Worm (Caenorhabditis elegans) whole organism, young adult: ENCODE measurements around the gene pho-12.

Source experiments
- let-607 ChIP-seq, 2 experiments: fragments of 200-800 bp in 1 of 2; sonication (Bioruptor generic) in 1 of 2; sonication (generic microtip) in 1 of 2; optimal IDR thresholded peaks; 2 replicates each; lab custom pipeline; 2016 to 2018; ENCODE audit warnings: mild to moderate bottlenecking in 2 of 2, missing compliant biosample characterization in 2 of 2, missing genetic modification characterization in 2 of 2, moderate library complexity in 2 of 2, missing genotype in 1 of 2
- xnd-1 ChIP-seq: sonication (generic microtip); optimal IDR thresholded peaks from 2 replicates; lab custom pipeline; 2016; ENCODE audit warnings: missing genotype, missing genetic modification reagents, missing genetic modification characterization, missing compliant biosample characterization
- ztf-3 ChIP-seq: fragments of 200-800 bp; sonication (Bioruptor generic); optimal IDR thresholded peaks from 2 replicates; lab custom pipeline; 2018; ENCODE audit warnings: mild to moderate bottlenecking, missing genetic modification characterization, missing compliant biosample characterization

DNA sequence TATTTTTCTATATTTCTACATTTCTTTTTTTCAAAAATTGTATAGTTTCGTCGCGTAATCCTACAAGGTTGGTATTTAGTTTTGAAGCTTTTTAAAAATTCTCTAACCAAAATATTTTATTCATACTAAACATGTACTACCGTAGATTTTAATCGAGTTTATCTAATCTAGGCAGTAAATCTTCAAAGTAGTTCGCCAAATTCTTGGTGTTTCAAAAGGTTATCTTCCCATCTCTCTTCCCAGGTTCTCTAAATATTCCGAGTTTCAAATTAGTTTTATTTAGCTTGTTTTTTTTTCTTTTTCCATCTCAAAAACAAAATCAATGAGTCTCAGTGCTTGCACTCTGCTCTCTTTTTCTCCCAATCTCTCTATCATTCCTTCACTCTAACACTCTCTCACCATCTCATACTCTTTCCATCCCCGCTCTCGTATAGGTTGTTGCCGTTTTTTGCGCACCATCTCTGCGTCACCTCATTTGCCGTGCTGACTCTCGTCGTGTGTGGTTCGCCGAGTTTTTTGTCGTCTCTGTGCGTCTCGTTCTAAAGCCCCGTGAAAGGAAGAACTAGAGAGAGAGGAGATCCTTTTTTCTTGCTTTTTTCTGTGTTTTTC is 43.5 kb downstream of the pho-12 start:
- TF ChIP-seq ztf-3 (GFP tag; lab: Kevin White, UChicago) (no peak), let-607 (tag; optimal IDR thresholded peaks at IDR 0.05; lab: Kevin White, UChicago) (no peak), xnd-1 (tag; lab: Kevin White, UChicago) (no peak)
